Fruit fly (Drosophila melanogaster) whole organism, embryonic: ENCODE measurements around the gene Cdc7.

Source experiments
- Ada2b ChIP-seq: fragments of 200-800 bp; sonication (Bioruptor generic); IDR thresholded peaks from 2 replicates; pipeline ENCODE4 v1.3.6; 2022; ENCODE audit warnings: missing biosample characterization, missing genetic modification characterization
- Antp ChIP-seq: fragments of 200-800 bp; sonication (Bioruptor generic); optimal IDR thresholded peaks from 3 replicates; lab custom pipeline; 2016; ENCODE audit warnings: missing biosample characterization, missing genetic modification characterization
- B-H1 ChIP-seq: fragments of 200-800 bp; sonication (Bioruptor generic); IDR thresholded peaks from 3 replicates; pipeline ENCODE4 v1.3.6; 2022; ENCODE audit warnings: missing biosample characterization, missing genetic modification characterization
- Blimp-1 ChIP-seq: fragments of 200-800 bp; sonication (Bioruptor generic); optimal IDR thresholded peaks from 3 replicates; lab custom pipeline; 2018; ENCODE audit warnings: missing biosample characterization, missing genetic modification characterization, mild to moderate bottlenecking, moderate library complexity, missing genetic modification reagents
- CG10959 ChIP-seq: fragments of 200-800 bp; sonication (Bioruptor generic); IDR thresholded peaks from 2 replicates; pipeline ENCODE4 v1.3.6; 2022; ENCODE audit warnings: missing biosample characterization, missing genetic modification characterization
- CG11504 ChIP-seq: fragments of 200-800 bp; sonication (Bioruptor generic); optimal IDR thresholded peaks from 3 replicates; lab custom pipeline; 2019; ENCODE audit warnings: missing biosample characterization, mild to moderate bottlenecking, missing genetic modification characterization, moderate library complexity
- CG14441 ChIP-seq: fragments of 200-800 bp; sonication (Bioruptor generic); IDR thresholded peaks from 2 replicates; pipeline ENCODE4 v1.3.6; 2022; ENCODE audit warnings: missing biosample characterization, missing genetic modification characterization
- CG1602 ChIP-seq: fragments of 200-800 bp; sonication (Bioruptor generic); optimal IDR thresholded peaks from 3 replicates; lab custom pipeline; 2016; ENCODE audit warnings: missing biosample characterization, missing genetic modification characterization
- CG17802 ChIP-seq: fragments of 200-800 bp; sonication (Bioruptor generic); optimal IDR thresholded peaks from 2 replicates; lab custom pipeline; 2018; ENCODE audit warnings: missing biosample characterization, mild to moderate bottlenecking, missing genetic modification characterization, moderate library complexity
- CG2678 ChIP-seq: fragments of 200-800 bp; sonication (Bioruptor generic); optimal IDR thresholded peaks from 3 replicates; lab custom pipeline; 2019; ENCODE audit warnings: missing biosample characterization, mild to moderate bottlenecking, missing genetic modification characterization, moderate library complexity
- CG30431 ChIP-seq: fragments of 200-800 bp; sonication (Bioruptor generic); optimal IDR thresholded peaks from 2 replicates; lab custom pipeline; 2017; ENCODE audit warnings: missing biosample characterization, missing genetic modification characterization
- CG31441 ChIP-seq: fragments of 200-800 bp; sonication (Bioruptor generic); IDR thresholded peaks from 2 replicates; pipeline ENCODE4 v1.3.6; 2022; ENCODE audit warnings: missing biosample characterization, missing genetic modification characterization
- CG32767 ChIP-seq: fragments of 200-800 bp; sonication (Bioruptor generic); IDR thresholded peaks from 2 replicates; pipeline ENCODE4 v1.3.6; 2022; ENCODE audit warnings: missing biosample characterization, missing genetic modification characterization
- CG32772 ChIP-seq: fragments of 200-800 bp; sonication (Bioruptor generic); IDR thresholded peaks from 2 replicates; pipeline ENCODE4 v1.3.6; 2022; ENCODE audit warnings: missing biosample characterization, missing genetic modification characterization
- CG8944 ChIP-seq: fragments of 200-800 bp; sonication (Bioruptor generic); optimal IDR thresholded peaks from 3 replicates; lab custom pipeline; 2016; ENCODE audit warnings: missing biosample characterization, missing genetic modification characterization
- CG9797 ChIP-seq: fragments of 200-800 bp; sonication (Bioruptor generic); optimal IDR thresholded peaks from 3 replicates; lab custom pipeline; 2018; ENCODE audit warnings: missing biosample characterization, mild to moderate bottlenecking, missing genetic modification characterization
- D ChIP-seq, 2 experiments: fragments of 200-800 bp in 1 of 2; fragments of >200 bp in 1 of 2; sonication (Bioruptor generic) in 1 of 2; optimal IDR thresholded peaks; 2 replicates in 1 of 2; 3 replicates in 1 of 2; lab custom pipeline; 2017; ENCODE audit warnings: mild to moderate bottlenecking in 1 of 2, missing biosample characterization in 1 of 2, missing genetic modification characterization in 1 of 2, missing genetic modification reagents in 1 of 2
- Deaf1 ChIP-seq: fragments of 200-800 bp; optimal IDR thresholded peaks from 3 replicates; lab custom pipeline; 2019; ENCODE audit warnings: missing biosample characterization, mild to moderate bottlenecking, missing genetic modification characterization, moderate library complexity
- E2f2 ChIP-seq: fragments of 200-800 bp; sonication (Bioruptor generic); IDR thresholded peaks from 2 replicates; pipeline ENCODE4 v1.3.6; 2022; ENCODE audit warnings: missing biosample characterization, missing genetic modification characterization
- Ets65A ChIP-seq: fragments of 200-800 bp; sonication (Bioruptor generic); peaks from one replicate; lab custom pipeline; 2016; ENCODE audit warnings: missing biosample characterization, missing genetic modification characterization
- Fer3 ChIP-seq: fragments of 200-800 bp; sonication (Bioruptor generic); optimal IDR thresholded peaks from 2 replicates; lab custom pipeline; 2018; ENCODE audit warnings: missing biosample characterization, mild to moderate bottlenecking, missing genetic modification characterization, moderate library complexity
- H2.0 ChIP-seq: fragments of 200-800 bp; sonication (Bioruptor generic); IDR thresholded peaks from 2 replicates; pipeline ENCODE4 v1.3.6; 2022; ENCODE audit warnings: missing biosample characterization, missing genetic modification characterization
- MBD-R2 ChIP-seq: fragments of 200-800 bp; sonication (Bioruptor generic); IDR thresholded peaks from 2 replicates; pipeline ENCODE4 v1.3.6; 2022; ENCODE audit warnings: missing biosample characterization, missing genetic modification characterization
- Oli ChIP-seq: fragments of 200-800 bp; sonication (Bioruptor generic); optimal IDR thresholded peaks from 2 replicates; lab custom pipeline; 2018; ENCODE audit warnings: missing biosample characterization, mild to moderate bottlenecking, missing genetic modification characterization, moderate library complexity
- Ptx1 ChIP-seq: fragments of 200-800 bp; sonication (Bioruptor generic); IDR thresholded peaks from 2 replicates; pipeline ENCODE4 v1.3.6; 2022; ENCODE audit warnings: missing biosample characterization, missing genetic modification characterization
- Sox100B ChIP-seq: fragments of 200-800 bp; sonication (Bioruptor generic); optimal IDR thresholded peaks from 3 replicates; lab custom pipeline; 2018; ENCODE audit warnings: missing biosample characterization, mild to moderate bottlenecking, missing genetic modification characterization
- Stat92E ChIP-seq, 3 experiments: fragments of >200 bp in 2 of 3; fragments of 200-800 bp in 1 of 3; sonication (Bioruptor generic) in 1 of 3; optimal IDR thresholded peaks; 2 replicates each; lab custom pipeline; 2017 to 2019; ENCODE audit warnings: missing biosample characterization in 3 of 3, missing genetic modification characterization in 3 of 3, mild to moderate bottlenecking in 1 of 3, moderate library complexity in 1 of 3
- Taf1 ChIP-seq: fragments of 200-800 bp; sonication (Bioruptor generic); IDR thresholded peaks from 2 replicates; pipeline ENCODE4 v1.3.6; 2022; ENCODE audit warnings: missing biosample characterization, missing genetic modification characterization
- Trl ChIP-seq, 3 experiments: fragments of >200 bp in 2 of 3; fragments of 200-800 bp in 1 of 3; sonication (Bioruptor generic) in 1 of 3; optimal IDR thresholded peaks; 2 replicates in 1 of 3; 3 replicates in 2 of 3; lab custom pipeline; 2016 to 2017; ENCODE audit warnings: missing biosample characterization in 1 of 3, missing genetic modification characterization in 1 of 3
- Vsx1 ChIP-seq: fragments of 200-800 bp; sonication (Bioruptor generic); optimal IDR thresholded peaks from 2 replicates; lab custom pipeline; 2017; ENCODE audit warnings: missing biosample characterization, mild to moderate bottlenecking, missing genetic modification characterization, missing genetic modification reagents
- bcd ChIP-seq: fragments of 200-800 bp; sonication (Bioruptor generic); optimal IDR thresholded peaks from 2 replicates; lab custom pipeline; 2017; ENCODE audit warnings: missing biosample characterization, mild to moderate bottlenecking, missing genetic modification characterization
- danr ChIP-seq: fragments of 200-800 bp; sonication (Bioruptor generic); IDR thresholded peaks from 2 replicates; pipeline ENCODE4 v1.3.6; 2022; ENCODE audit warnings: missing biosample characterization, missing genetic modification characterization
- dati ChIP-seq: fragments of 200-800 bp; sonication (Bioruptor generic); IDR thresholded peaks from 2 replicates; pipeline ENCODE4 v1.3.6; 2022; ENCODE audit warnings: missing biosample characterization, missing genetic modification characterization
- dimm ChIP-seq: fragments of 200-800 bp; sonication (Bioruptor generic); IDR thresholded peaks from 2 replicates; pipeline ENCODE4 v1.3.6; 2022; ENCODE audit warnings: missing biosample characterization, missing genetic modification characterization
- dmrt99B ChIP-seq: fragments of 200-800 bp; sonication (Bioruptor generic); optimal IDR thresholded peaks from 2 replicates; lab custom pipeline; 2018; ENCODE audit warnings: missing biosample characterization, mild to moderate bottlenecking, missing genetic modification characterization, moderate library complexity
- emc ChIP-seq: fragments of 200-800 bp; sonication (Bioruptor generic); optimal IDR thresholded peaks from 2 replicates; lab custom pipeline; 2016; ENCODE audit warnings: missing biosample characterization, missing genetic modification characterization
- fd64A ChIP-seq: fragments of 200-800 bp; sonication (Bioruptor generic); optimal IDR thresholded peaks from 3 replicates; lab custom pipeline; 2018; ENCODE audit warnings: missing biosample characterization, mild to moderate bottlenecking, missing genetic modification characterization
- grn ChIP-seq: fragments of 200-800 bp; sonication (Bioruptor generic); optimal IDR thresholded peaks from 3 replicates; lab custom pipeline; 2017; ENCODE audit warnings: missing biosample characterization, missing genetic modification characterization
- gsb-n ChIP-seq: fragments of 200-800 bp; sonication (Bioruptor generic); optimal IDR thresholded peaks from 3 replicates; lab custom pipeline; 2018; ENCODE audit warnings: missing biosample characterization, mild to moderate bottlenecking, missing genetic modification characterization
- jumu ChIP-seq: fragments of 200-800 bp; sonication (Bioruptor generic); optimal IDR thresholded peaks from 3 replicates; lab custom pipeline; 2016; ENCODE audit warnings: missing biosample characterization, missing genetic modification characterization
- kni ChIP-seq: fragments of 200-800 bp; sonication (Bioruptor generic); optimal IDR thresholded peaks from 3 replicates; lab custom pipeline; 2017; ENCODE audit warnings: mild to moderate bottlenecking, missing biosample characterization, missing genetic modification reagents, missing genetic modification characterization
- lola ChIP-seq, 3 experiments: fragments of >200 bp in 2 of 3; fragments of 200-800 bp in 1 of 3; sonication (Bioruptor generic) in 1 of 3; optimal IDR thresholded peaks; 2 replicates each; lab custom pipeline; 2017 to 2019; ENCODE audit warnings: missing biosample characterization in 3 of 3, missing genetic modification characterization in 3 of 3, mild to moderate bottlenecking in 1 of 3, moderate library complexity in 1 of 3
- nau ChIP-seq: fragments of 200-800 bp; sonication (Bioruptor generic); optimal IDR thresholded peaks from 3 replicates; lab custom pipeline; 2017; ENCODE audit warnings: missing biosample characterization, mild to moderate bottlenecking, missing genetic modification characterization, missing genetic modification reagents
- ranshi ChIP-seq: fragments of 200-800 bp; sonication (Bioruptor generic); IDR thresholded peaks from 2 replicates; pipeline ENCODE4 v1.3.6; 2022; ENCODE audit warnings: missing biosample characterization, missing genetic modification characterization
- sisA ChIP-seq: fragments of 200-800 bp; sonication (Bioruptor generic); IDR thresholded peaks from 2 replicates; pipeline ENCODE4 v1.3.6; 2022; ENCODE audit warnings: missing biosample characterization, missing genetic modification characterization
- tap ChIP-seq: fragments of 200-800 bp; optimal IDR thresholded peaks from 3 replicates; lab custom pipeline; 2019; ENCODE audit warnings: missing biosample characterization, mild to moderate bottlenecking, missing genetic modification characterization, moderate library complexity
- tgo ChIP-seq: fragments of 200-800 bp; sonication (Bioruptor generic); IDR thresholded peaks from 3 replicates; pipeline ENCODE4 v1.3.6; 2022; ENCODE audit warnings: missing biosample characterization, missing genetic modification characterization
- unc-4 ChIP-seq: fragments of 200-800 bp; sonication (Bioruptor generic); IDR thresholded peaks from 2 replicates; pipeline ENCODE4 v1.3.6; 2022; ENCODE audit warnings: missing biosample characterization, missing genetic modification characterization; ENCODE audit not compliant: partially characterized antibody
- vvl ChIP-seq: fragments of 200-800 bp; sonication (Bioruptor generic); IDR thresholded peaks from 2 replicates; pipeline ENCODE4 v1.3.6; 2022; ENCODE audit warnings: missing biosample characterization, missing genetic modification characterization

Gene Cdc7

DNA sequence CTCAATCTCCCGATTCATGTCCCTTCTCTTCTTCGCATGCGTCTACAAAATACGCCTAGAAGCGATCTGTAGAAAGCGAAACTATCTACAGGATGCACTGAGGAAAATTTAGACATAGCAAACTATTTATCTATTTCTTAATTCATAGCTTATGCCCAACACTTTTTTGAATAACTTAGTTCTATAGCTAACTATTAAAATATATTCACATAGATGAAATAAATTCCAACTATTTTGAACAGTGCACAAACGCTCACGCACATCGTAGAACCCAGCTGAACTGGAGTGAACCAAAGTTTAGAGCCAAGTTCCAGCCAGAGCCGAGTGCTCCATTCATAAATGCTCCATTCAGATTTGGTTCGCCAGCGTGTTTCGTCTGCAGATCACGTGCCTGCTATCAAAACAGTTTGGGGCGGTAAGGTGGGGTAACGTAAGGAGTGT, 32.8 kb upstream of the Cdc7 start (continued):
- peak; percentile 61; the same call in 1 of the 2 replicates for TF ChIP-seq ranshi (GFP tag; lab: Robert Waterston, UW)
- peak; percentile 35 for TF ChIP-seq dmrt99B
- TF ChIP-seq D (optimal IDR thresholded peaks at IDR 0.05; lab: Kevin White, UChicago), result no peak
- TF ChIP-seq D (GFP tag; optimal IDR thresholded peaks at IDR 0.05; lab: Kevin White, UChicago), result peak; percentile 42
- peak in 1 of 3 experiments; percentile 59 for TF ChIP-seq lola (GFP tag; optimal IDR thresholded peaks at IDR 0.05; lab: Kevin White, UChicago)
- TF ChIP-seq Ada2b, result peak; percentile 52
- peak; percentile 4 for TF ChIP-seq tap (tag; lab: Kevin White, UChicago)
- TF ChIP-seq emc, result no peak
- peak; percentile 38; the same call in 1 of the 2 replicates for TF ChIP-seq CG14441 (GFP tag; lab: Robert Waterston, UW)
- TF ChIP-seq CG32767 (GFP tag; lab: Robert Waterston, UW), result 0 out of 2 replicates have a peak, but pooled peaks have one; percentile 17
- 0 out of 2 replicates have a peak, but pooled peaks have one; percentile 27 for TF ChIP-seq Taf1 (GFP tag; lab: Robert Waterston, UW)
- no peak for TF ChIP-seq Trl (optimal IDR thresholded peaks at IDR 0.05; lab: Kevin White, UChicago)
- peak; percentile 17 for TF ChIP-seq Trl (GFP tag; optimal IDR thresholded peaks at IDR 0.05; lab: Kevin White, UChicago)
- peak; percentile 36 for TF ChIP-seq bcd (GFP tag; lab: Kevin White, UChicago)
- TF ChIP-seq Deaf1 (tag; lab: Kevin White, UChicago), result peak; percentile 20
- TF ChIP-seq fd64A (GFP tag; lab: Kevin White, UChicago), result no peak
- TF ChIP-seq danr (GFP tag; lab: Robert Waterston, UW), result no peak
- no peak for TF ChIP-seq CG8944 (GFP tag; lab: Kevin White, UChicago)
- peak; percentile 41 for TF ChIP-seq kni (GFP tag; lab: Kevin White, UChicago)
- 0 out of 2 replicates have a peak, but pooled peaks have one; percentile 28 for TF ChIP-seq H2.0 (GFP tag; lab: Robert Waterston, UW)
- peak; percentile 46 for TF ChIP-seq CG31441 (GFP tag; lab: Robert Waterston, UW)
- peak; percentile 28 for TF ChIP-seq Ets65A (GFP tag; lab: Kevin White, UChicago)
- peak; percentile 36 for TF ChIP-seq Sox100B (GFP tag; lab: Kevin White, UChicago)
- peak; percentile 95 for TF ChIP-seq Blimp-1 (GFP tag; lab: Kevin White, UChicago)
- TF ChIP-seq nau (GFP tag; lab: Kevin White, UChicago), result no peak
- peak; percentile 40; the same call in 1 of the 2 replicates for TF ChIP-seq sisA
- peak; percentile 2 for TF ChIP-seq Vsx1 (GFP tag; lab: Kevin White, UChicago)
- 0 out of 2 replicates have a peak, but pooled peaks have one; percentile 2 for TF ChIP-seq dati (GFP tag; lab: Robert Waterston, UW)
- no peak; the same call in 2 of the 3 replicates for TF ChIP-seq B-H1 (GFP tag; lab: Robert Waterston, UW)
- peak; percentile 8 for TF ChIP-seq CG17802
- TF ChIP-seq CG30431 (GFP tag; lab: Kevin White, UChicago), result no peak
- TF ChIP-seq unc-4 (GFP tag; lab: Robert Waterston, UW), result no peak
- TF ChIP-seq CG1602 (GFP tag; lab: Kevin White, UChicago), result peak; percentile 29
- TF ChIP-seq Antp (GFP tag; lab: Kevin White, UChicago), result peak; percentile 18
- TF ChIP-seq gsb-n (tag; lab: Kevin White, UChicago), result peak; percentile 10
- TF ChIP-seq Ptx1 (GFP tag; lab: Robert Waterston, UW), result peak; percentile 47
- peak; percentile 33 for TF ChIP-seq Oli
- TF ChIP-seq CG11504, result peak; percentile 53
- no peak for TF ChIP-seq grn
- peak; percentile 27 for TF ChIP-seq jumu (GFP tag; lab: Kevin White, UChicago)
- TF ChIP-seq CG32772 (GFP tag; lab: Robert Waterston, UW), result peak; percentile 45
- peak; percentile 45; the same call in 1 of the 2 replicates for TF ChIP-seq CG10959
- TF ChIP-seq CG9797 (GFP tag; lab: Kevin White, UChicago), result no peak
- TF ChIP-seq MBD-R2 (GFP tag; lab: Robert Waterston, UW), result peak; percentile 32; the same call in 1 of the 2 replicates
- TF ChIP-seq Stat92E (GFP tag; optimal IDR thresholded peaks at IDR 0.05; lab: Kevin White, UChicago), result no peak
- peak; percentile 51 for TF ChIP-seq vvl (GFP tag; lab: Robert Waterston, UW)
- 0 out of 2 replicates have a peak, but pooled peaks have one; percentile 21 for TF ChIP-seq E2f2
- peak; percentile 44; the same call in 2 of the 3 replicates for TF ChIP-seq tgo (GFP tag; lab: Robert Waterston, UW)
- peak; percentile 11 for TF ChIP-seq Fer3 (tag; lab: Kevin White, UChicago)
- TF ChIP-seq dimm (GFP tag; lab: Robert Waterston, UW), result 0 out of 2 replicates have a peak, but pooled peaks have one; percentile 34
- TF ChIP-seq CG2678, result peak; percentile 64
